Worm (Caenorhabditis elegans): Measurements from ENCODE around the gene F27D9.7.

Gene F27D9.7

ce11 chrX:7662532-7662931, 8.0 kb downstream of the F27D9.7 start:
- TF ChIP-seq ceh-82 (tag; optimal IDR thresholded peaks at IDR 0.05) (no peak), elt-1 (tag; optimal IDR thresholded peaks at IDR 0.05) (no peak), lsy-2 (tag; optimal IDR thresholded peaks at IDR 0.05) (peak in 1 of 2 experiments; percentile 4), lin-13 (GFP tag; optimal IDR thresholded peaks at IDR 0.05) (no peak), nhr-25 (tag; optimal IDR thresholded peaks at IDR 0.05) (peak; percentile 6)

ce11 chrX:7661628-7662027, 8.9 kb downstream of the F27D9.7 start:
- TF ChIP-seq elt-1 (tag; optimal IDR thresholded peaks at IDR 0.05): no peak
- no peak for TF ChIP-seq nhr-11 (tag; optimal IDR thresholded peaks at IDR 0.05)
- peak; percentile 62 for TF ChIP-seq sma-9 (GFP tag; optimal IDR thresholded peaks at IDR 0.05)
- no peak for TF ChIP-seq sma-9 (tag; optimal IDR thresholded peaks at IDR 0.05)
- no peak for TF ChIP-seq lin-39 (tag; optimal IDR thresholded peaks at IDR 0.05)
- TF ChIP-seq ceh-16 (tag; optimal IDR thresholded peaks at IDR 0.05): no peak
- peak; percentile 31 for TF ChIP-seq sma-3 (GFP tag; optimal IDR thresholded peaks at IDR 0.05)
- TF ChIP-seq lsy-2 (tag; optimal IDR thresholded peaks at IDR 0.05): peak in 1 of 2 experiments; percentile 26
- TF ChIP-seq lin-11 (tag; optimal IDR thresholded peaks at IDR 0.05): no peak
- peak; percentile 48 for TF ChIP-seq gmeb-1 (tag; optimal IDR thresholded peaks at IDR 0.05)
- no peak for TF ChIP-seq ceh-82 (tag; optimal IDR thresholded peaks at IDR 0.05)
- TF ChIP-seq ztf-4 (tag; optimal IDR thresholded peaks at IDR 0.05): no peak
- TF ChIP-seq ztf-11 (tag; optimal IDR thresholded peaks at IDR 0.05): no peak
- no peak for TF ChIP-seq ama-1 (optimal IDR thresholded peaks at IDR 0.05)
- no peak for TF ChIP-seq unc-62 (GFP tag; optimal IDR thresholded peaks at IDR 0.05)
- TF ChIP-seq crh-2 (tag; optimal IDR thresholded peaks at IDR 0.05): peak; percentile 31
- TF ChIP-seq mab-5 (tag; optimal IDR thresholded peaks at IDR 0.05): no peak
- no peak for TF ChIP-seq elt-3 (tag; optimal IDR thresholded peaks at IDR 0.05)
- TF ChIP-seq blmp-1 (tag; optimal IDR thresholded peaks at IDR 0.05; ENCODE audit: insufficient read depth): peak; percentile 23
- no peak for TF ChIP-seq nhr-237 (tag; optimal IDR thresholded peaks at IDR 0.05)
- no peak for TF ChIP-seq R02D3.7 (tag; optimal IDR thresholded peaks at IDR 0.05)
- TF ChIP-seq nhr-6 (tag; optimal IDR thresholded peaks at IDR 0.05): no peak
- TF ChIP-seq aly-2 (tag; optimal IDR thresholded peaks at IDR 0.05): no peak
- peak; percentile 58 for TF ChIP-seq unc-55 (GFP tag; optimal IDR thresholded peaks at IDR 0.05)
- TF ChIP-seq skn-1 (tag; optimal IDR thresholded peaks at IDR 0.05): no peak
- peak; percentile 62 for TF ChIP-seq lin-13 (GFP tag; optimal IDR thresholded peaks at IDR 0.05)
- no peak for TF ChIP-seq egl-27 (tag; optimal IDR thresholded peaks at IDR 0.05)
- no peak for TF ChIP-seq nhr-10 (tag; optimal IDR thresholded peaks at IDR 0.05)
- peak; percentile 75 for TF ChIP-seq nhr-129 (tag; optimal IDR thresholded peaks at IDR 0.05)
- TF ChIP-seq alr-1 (tag; optimal IDR thresholded peaks at IDR 0.05): no peak
- TF ChIP-seq nhr-21 (tag; optimal IDR thresholded peaks at IDR 0.05): peak; percentile 24
- TF ChIP-seq nhr-25 (tag; optimal IDR thresholded peaks at IDR 0.05): peak; percentile 10
- no peak for TF ChIP-seq fos-1 (tag; optimal IDR thresholded peaks at IDR 0.05)
- TF ChIP-seq F13H6.1 (tag; optimal IDR thresholded peaks at IDR 0.05): peak; percentile 19
- TF ChIP-seq peb-1 (tag; optimal IDR thresholded peaks at IDR 0.05): no peak
- no peak for TF ChIP-seq mdl-1 (tag; optimal IDR thresholded peaks at IDR 0.05)
- TF ChIP-seq dmd-4 (tag; optimal IDR thresholded peaks at IDR 0.05): no peak
- peak; percentile 4 for TF ChIP-seq C34F6.9 (tag; optimal IDR thresholded peaks at IDR 0.05)

- TF ChIP-seq zag-1 (tag; optimal IDR thresholded peaks at IDR 0.05): no peak
- no peak for TF ChIP-seq aly-2 (tag; optimal IDR thresholded peaks at IDR 0.05)
- TF ChIP-seq ztf-1 (GFP tag; conservative IDR thresholded peaks at IDR 0.05): no peak
- TF ChIP-seq nhr-77 (tag; optimal IDR thresholded peaks at IDR 0.05): no peak
- no peak for TF ChIP-seq nhr-10 (tag; optimal IDR thresholded peaks at IDR 0.05)
- TF ChIP-seq crh-2 (tag; optimal IDR thresholded peaks at IDR 0.05): no peak
- no peak for TF ChIP-seq egl-27 (tag; optimal IDR thresholded peaks at IDR 0.05)
- peak; percentile 3 for TF ChIP-seq ama-1 (optimal IDR thresholded peaks at IDR 0.05)
- TF ChIP-seq lin-13 (GFP tag; optimal IDR thresholded peaks at IDR 0.05): peak; percentile 9
- peak; percentile 49 for TF ChIP-seq nhr-129 (tag; optimal IDR thresholded peaks at IDR 0.05)
- TF ChIP-seq ceh-82 (tag; optimal IDR thresholded peaks at IDR 0.05): no peak
- peak; percentile 2 for TF ChIP-seq F13H6.1 (tag; optimal IDR thresholded peaks at IDR 0.05)
- TF ChIP-seq C34F6.9 (tag; optimal IDR thresholded peaks at IDR 0.05): peak; percentile 43
These were observed 9.5 kb downstream of the F27D9.7 start, which contains the start of gene pcca-1 for ce11 chrX:7660919-7661557. pcca-1 (minus strand) TSS chrX:7660986.

Data from whole organism, L2 larva.